Worm (Caenorhabditis elegans) whole organism, midembryonic: ENCODE data around the gene C49A9.5.
"Not testable (repeated sequence)": the region's sequence is repeated elsewhere in the genome, so short reads cannot be mapped to it uniquely, and the experiment has no call there.

Source experiments
- T22C8.4 ChIP-seq: fragments of 200-800 bp; sonication (Bioruptor generic); IDR thresholded peaks from 2 replicates; pipeline ENCODE4 v1.3.6; 2022; ENCODE audit warnings: missing genetic modification characterization, missing compliant biosample characterization
- cog-1 ChIP-seq: sonication (generic microtip); optimal IDR thresholded peaks from 2 replicates; lab custom pipeline; 2016; ENCODE audit warnings: missing genetic modification characterization, missing compliant biosample characterization
- flt-1 ChIP-seq: fragments of 200-800 bp; sonication (Bioruptor generic); IDR thresholded peaks from 2 replicates; pipeline ENCODE4 v1.3.6; 2022; ENCODE audit warnings: missing genetic modification characterization, missing compliant biosample characterization
- klf-2 ChIP-seq: fragments of 200-800 bp; sonication (Bioruptor generic); conservative IDR thresholded peaks from 2 replicates; pipeline ENCODE4 v1.3.6; 2022; ENCODE audit warnings: missing genetic modification reagents, missing genetic modification characterization, missing compliant biosample characterization
- med-1 ChIP-seq: sonication (generic microtip); optimal IDR thresholded peaks from 2 replicates; lab custom pipeline; 2017; ENCODE audit warnings: missing genetic modification characterization, mild to moderate bottlenecking, missing compliant biosample characterization, antibody characterized with exemption, missing genetic modification reagents; ENCODE audit not compliant: insufficient read depth
- ref-1 ChIP-seq: fragments of 200-800 bp; sonication (Bioruptor generic); conservative IDR thresholded peaks from 2 replicates; pipeline ENCODE4 v1.3.6; 2022; ENCODE audit warnings: missing genetic modification reagents, missing genetic modification characterization, missing compliant biosample characterization
- tab-1 ChIP-seq: fragments of 200-800 bp; sonication (Bioruptor generic); IDR thresholded peaks from 2 replicates; pipeline ENCODE4 v1.3.6; 2022; ENCODE audit warnings: missing genetic modification characterization, missing compliant biosample characterization
- ztf-23 ChIP-seq: fragments of 200-800 bp; sonication (Bioruptor generic); IDR thresholded peaks from 2 replicates; pipeline ENCODE4 v1.3.6; 2022; ENCODE audit warnings: missing genetic modification reagents, missing genetic modification characterization, missing compliant biosample characterization
- ztf-29 ChIP-seq: fragments of 200-800 bp; sonication (Bioruptor generic); IDR thresholded peaks from 2 replicates; pipeline ENCODE4 v1.3.6; 2022; ENCODE audit warnings: missing genetic modification reagents, missing genetic modification characterization, missing compliant biosample characterization

- not testable (repeated sequence) for TF ChIP-seq ref-1 (GFP tag; lab: Robert Waterston, UW); cog-1; flt-1; tab-1 (GFP tag; lab: Robert Waterston, UW); ztf-23 (GFP tag; lab: Robert Waterston, UW); med-1; ztf-29; T22C8.4; klf-2
Observed at ce11 chrIV:6253000-6253399, 39.5 kb downstream of the C49A9.5 start, which contains the start of gene T13A10.2.
